Fruit fly (Drosophila melanogaster): ENCODE results near the gene Apl.

Gene Apl

DNA sequence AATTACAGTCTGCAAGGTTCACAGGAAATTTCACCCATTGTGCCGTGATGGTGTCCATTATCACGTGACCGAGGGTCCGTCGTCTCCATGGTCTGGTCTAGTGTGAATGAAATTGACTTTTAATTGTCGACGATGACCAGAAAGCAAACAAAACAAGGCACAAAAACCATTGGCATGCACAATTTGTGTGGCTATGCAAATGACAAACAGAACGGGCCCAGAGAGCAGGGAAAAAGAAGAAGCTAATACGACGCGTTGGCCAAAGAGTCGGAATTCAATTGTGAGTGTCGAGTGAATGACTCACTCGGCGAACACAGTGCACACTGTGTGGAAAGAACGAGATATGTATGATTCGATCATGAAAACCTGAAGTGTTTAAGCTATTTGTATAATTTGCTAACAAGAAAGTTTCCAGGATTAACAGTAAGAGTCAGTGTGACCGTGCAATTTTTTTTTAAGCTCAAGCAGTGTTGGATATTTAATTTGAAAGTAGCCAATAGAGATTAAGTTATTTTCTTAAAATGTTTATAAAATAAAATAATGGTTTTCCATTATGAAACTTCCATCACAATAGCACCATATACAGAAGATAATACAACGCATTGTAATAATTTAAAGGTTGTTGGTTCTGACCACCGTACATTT, 40.7 kb downstream of the Apl start (continued):
- peak; percentile 52 for TF ChIP-seq CG11504 (tag; optimal IDR thresholded peaks at IDR 0.05)
- no peak for TF ChIP-seq nom (GFP tag; optimal IDR thresholded peaks at IDR 0.05)
- TF ChIP-seq CG1602 (GFP tag; optimal IDR thresholded peaks at IDR 0.05) = no peak
- no peak for TF ChIP-seq CG6791 (GFP tag; IDR thresholded peaks at IDR 0.05; ENCODE audit: partially characterized antibody)
- no peak for TF ChIP-seq Dfd (GFP tag; optimal IDR thresholded peaks at IDR 0.05)
- no peak for TF ChIP-seq Opbp (GFP tag; IDR thresholded peaks at IDR 0.05; ENCODE audit: partially characterized antibody)
- TF ChIP-seq CG31365 (tag; optimal IDR thresholded peaks at IDR 0.05) = no peak
- TF ChIP-seq CG3407 (GFP tag; optimal IDR thresholded peaks at IDR 0.05) = no peak
- no peak for TF ChIP-seq wek (GFP tag; optimal IDR thresholded peaks at IDR 0.05)
- TF ChIP-seq Atf3 (GFP tag; optimal IDR thresholded peaks at IDR 0.05) = no peak
- TF ChIP-seq CG17568 (GFP tag; optimal IDR thresholded peaks at IDR 0.05) = no peak
- no peak for TF ChIP-seq pan (optimal IDR thresholded peaks at IDR 0.05)
- TF ChIP-seq pan (GFP tag; optimal IDR thresholded peaks at IDR 0.05 in 1 of 2, IDR thresholded peaks at IDR 0.05 in 1 of 2) = no peak
- no peak for TF ChIP-seq CG8765 (GFP tag; IDR thresholded peaks at IDR 0.05)
- TF ChIP-seq CG11093 (GFP tag; IDR thresholded peaks at IDR 0.05) = no peak
- TF ChIP-seq CG6272 (GFP tag; IDR thresholded peaks at IDR 0.05) = no peak
- no peak for TF ChIP-seq CG5245 (GFP tag; optimal IDR thresholded peaks at IDR 0.05)
- no peak for TF ChIP-seq Awh (GFP tag; IDR thresholded peaks at IDR 0.05)
- no peak for TF ChIP-seq zfh1 (GFP tag; IDR thresholded peaks at IDR 0.05)
- peak; percentile 2 for TF ChIP-seq CG1233 (GFP tag; optimal IDR thresholded peaks at IDR 0.05)
- no peak for TF ChIP-seq CG4328 (GFP tag; optimal IDR thresholded peaks at IDR 0.05)
- TF ChIP-seq Mrtf (GFP tag; IDR thresholded peaks at IDR 0.05) = 0 out of 3 replicates have a peak, but pooled peaks have one; percentile 18
- peak; percentile 54 for TF ChIP-seq gem (tag; optimal IDR thresholded peaks at IDR 0.05)
- TF ChIP-seq Aef1 (GFP tag; IDR thresholded peaks at IDR 0.05) = no peak
- TF ChIP-seq Chrac-16 (GFP tag; optimal IDR thresholded peaks at IDR 0.05) = no peak
- TF ChIP-seq CG10959 (GFP tag; IDR thresholded peaks at IDR 0.05) = no peak
- peak; percentile 21 for TF ChIP-seq fd96Cb (tag; optimal IDR thresholded peaks at IDR 0.05)
- TF ChIP-seq E2f2 (GFP tag; IDR thresholded peaks at IDR 0.05) = no peak
- TF ChIP-seq CG4404 (GFP tag; IDR thresholded peaks at IDR 0.05) = no peak
- TF ChIP-seq az2 (GFP tag; optimal IDR thresholded peaks at IDR 0.05) = no peak
- no peak for TF ChIP-seq Nf-YB (GFP tag; optimal IDR thresholded peaks at IDR 0.05)
- no peak for TF ChIP-seq Neu2 (GFP tag; optimal IDR thresholded peaks at IDR 0.05; ENCODE audit: borderline replicate concordance)
- TF ChIP-seq Doc2 (GFP tag; IDR thresholded peaks at IDR 0.05) = no peak
- peak; percentile 81 for TF ChIP-seq vvl (GFP tag; IDR thresholded peaks at IDR 0.05)
- TF ChIP-seq dysf (GFP tag; IDR thresholded peaks at IDR 0.05) = peak; percentile 48; the same call in 1 of the 3 replicates
- no peak for TF ChIP-seq CG1603 (tag; optimal IDR thresholded peaks at IDR 0.05)
- TF ChIP-seq CG16813 (GFP tag; IDR thresholded peaks at IDR 0.05; ENCODE audit: partially characterized antibody) = no peak
- TF ChIP-seq CG14860 (GFP tag; IDR thresholded peaks at IDR 0.05; ENCODE audit: partially characterized antibody) = no peak
- TF ChIP-seq CG8089 (GFP tag; optimal IDR thresholded peaks at IDR 0.05) = no peak
- TF ChIP-seq ham (GFP tag; IDR thresholded peaks at IDR 0.05) = no peak
- TF ChIP-seq shn (GFP tag; optimal IDR thresholded peaks at IDR 0.05) = no peak
- no peak for TF ChIP-seq Adf1 (GFP tag; IDR thresholded peaks at IDR 0.05)
- TF ChIP-seq CG13296 (GFP tag; optimal IDR thresholded peaks at IDR 0.05) = no peak
- no peak for TF ChIP-seq danr (GFP tag; IDR thresholded peaks at IDR 0.05)
- TF ChIP-seq Scr (GFP tag; IDR thresholded peaks at IDR 0.05; ENCODE audit: partially characterized antibody) = no peak
- TF ChIP-seq CG3726 (GFP tag; IDR thresholded peaks at IDR 0.05) = no peak
- no peak for TF ChIP-seq corto (GFP tag; optimal IDR thresholded peaks at IDR 0.05)
- TF ChIP-seq Dll (GFP tag; IDR thresholded peaks at IDR 0.05; ENCODE audit: partially characterized antibody) = no peak
- TF ChIP-seq vfl (GFP tag; optimal IDR thresholded peaks at IDR 0.05) = no peak
- TF ChIP-seq CG9609 (GFP tag; optimal IDR thresholded peaks at IDR 0.05) = no peak
- peak; percentile 29 for TF ChIP-seq Hsf (GFP tag; optimal IDR thresholded peaks at IDR 0.05)

Data from whole organism, embryonic.